Worm (Caenorhabditis elegans) whole organism, L1 larva: ENCODE results near the gene efk-1.

Source experiments
- fkh-8 ChIP-seq: sonication (generic microtip); optimal IDR thresholded peaks from 2 replicates; lab custom pipeline; 2016; ENCODE audit warnings: mild to moderate bottlenecking, missing genetic modification characterization, missing compliant biosample characterization
- mab-9 ChIP-seq: fragments of 200-800 bp; sonication (Bioruptor generic); IDR thresholded peaks from 2 replicates; pipeline ENCODE4 v1.3.6; 2022; ENCODE audit warnings: missing genetic modification reagents, missing genetic modification characterization, missing compliant biosample characterization
- mdl-1 ChIP-seq, 2 experiments: fragments of 150-350 bp; optimal IDR thresholded peaks; 2 replicates each; lab custom pipeline; 2014 to 2017; ENCODE audit warnings: missing biosample characterization in 2 of 2, missing genetic modification characterization in 2 of 2, inconsistent platforms in 1 of 2
- rnt-1 ChIP-seq: sonication (generic microtip); optimal IDR thresholded peaks from 2 replicates; lab custom pipeline; 2016; ENCODE audit warnings: mild to moderate bottlenecking, missing genetic modification characterization, moderate library complexity, missing compliant biosample characterization
- snpc-4 ChIP-seq: fragments of 150-350 bp; optimal IDR thresholded peaks from 2 replicates; lab custom pipeline; 2014; ENCODE audit warnings: missing biosample characterization, missing genetic modification characterization
- unc-62 ChIP-seq: fragments of 150-350 bp; optimal IDR thresholded peaks from 2 replicates; lab custom pipeline; 2014; ENCODE audit warnings: missing biosample characterization, missing genetic modification reagents, missing genetic modification characterization
- zag-1 ChIP-seq: fragments of 150-350 bp; optimal IDR thresholded peaks from 2 replicates; lab custom pipeline; 2014; ENCODE audit warnings: missing biosample characterization, missing genetic modification characterization

DNA sequence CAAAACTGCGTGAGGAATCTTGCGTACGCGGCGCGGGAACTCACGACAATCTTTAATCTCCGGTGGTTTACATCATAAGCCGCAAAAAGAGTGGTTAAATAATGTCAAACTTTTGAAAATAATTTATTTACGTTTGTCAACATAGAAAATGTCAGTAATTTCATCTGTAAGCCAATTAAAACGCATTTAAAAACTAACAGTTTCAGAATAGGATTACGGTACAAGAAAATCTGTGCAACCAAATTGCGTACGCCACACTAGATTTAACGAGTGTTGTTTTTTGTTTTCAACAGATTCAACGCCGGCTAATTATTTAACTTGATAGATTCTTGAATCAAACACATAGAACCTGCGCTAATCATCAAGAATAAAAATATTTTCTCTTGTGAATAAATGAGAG lies 27.5 kb downstream of the efk-1 start:
- no peak for TF ChIP-seq unc-62
- TF ChIP-seq mab-9 (GFP tag; lab: Robert Waterston, UW) = no peak
- no peak for TF ChIP-seq fkh-8 (tag; lab: Kevin White, UChicago)
- no peak for TF ChIP-seq zag-1 (tag; lab: Kevin White, UChicago)
- TF ChIP-seq mdl-1 (tag; optimal IDR thresholded peaks at IDR 0.05; lab: Kevin White, UChicago) = no peak
- TF ChIP-seq rnt-1 (tag; lab: Kevin White, UChicago) = no peak
- no peak for TF ChIP-seq snpc-4 (tag; lab: Kevin White, UChicago)
